Worm (Caenorhabditis elegans) whole organism, L4 larva: Measurements from ENCODE around the gene nhr-31.

Experiments
- T20F7.1 ChIP-seq: fragments of 200-800 bp; sonication (Bioruptor generic); optimal IDR thresholded peaks from 2 replicates; lab custom pipeline; 2018; ENCODE audit warnings: mild to moderate bottlenecking, missing genetic modification characterization, missing compliant biosample characterization
- Y5F2A.4 ChIP-seq: fragments of 200-800 bp; sonication (Bioruptor generic); optimal IDR thresholded peaks from 2 replicates; lab custom pipeline; 2018; ENCODE audit warnings: mild to moderate bottlenecking, missing genetic modification characterization, missing compliant biosample characterization
- ZK337.2 ChIP-seq: fragments of 200-800 bp; sonication (Bioruptor generic); IDR thresholded peaks from 2 replicates; pipeline ENCODE4 v1.3.6; 2022; ENCODE audit warnings: missing genetic modification reagents, missing genetic modification characterization, missing compliant biosample characterization
- aha-1 ChIP-seq: fragments of 150-350 bp; peaks from one replicate; lab custom pipeline; 2014; ENCODE audit warnings: missing biosample characterization, missing genetic modification characterization
- ama-1 ChIP-seq: fragments of 150-350 bp; optimal IDR thresholded peaks from 2 replicates; lab custom pipeline; 2014; ENCODE audit warnings: inconsistent platforms, mixed read lengths
- ceh-28 ChIP-seq: fragments of 150-350 bp; optimal IDR thresholded peaks from 2 replicates; lab custom pipeline; 2014; ENCODE audit warnings: missing biosample characterization, missing genetic modification reagents, missing genetic modification characterization
- daf-16 ChIP-seq, 3 experiments: sonication (generic microtip); optimal IDR thresholded peaks; 2 replicates each; lab custom pipeline; 2016 to 2017; ENCODE audit warnings: missing genetic modification characterization in 3 of 3, missing genetic modification reagents in 3 of 3, mild to moderate bottlenecking in 2 of 3, missing compliant biosample characterization in 2 of 3, missing biosample characterization in 1 of 3, moderate library complexity in 1 of 3
- daf-19 ChIP-seq: fragments of 200-800 bp; sonication (Bioruptor generic); conservative IDR thresholded peaks from 2 replicates; pipeline ENCODE4 v1.3.6; 2022; ENCODE audit warnings: missing genetic modification characterization, missing compliant biosample characterization
- dmd-6 ChIP-seq: fragments of 200-800 bp; sonication (Bioruptor generic); IDR thresholded peaks from 2 replicates; pipeline ENCODE4 v1.3.6; 2022; ENCODE audit warnings: missing genetic modification reagents, missing genetic modification characterization, missing compliant biosample characterization
- dmd-8 ChIP-seq: fragments of 200-800 bp; sonication (Bioruptor generic); IDR thresholded peaks from 2 replicates; pipeline ENCODE4 v1.3.6; 2022; ENCODE audit warnings: missing genetic modification characterization, missing compliant biosample characterization
- egl-27 ChIP-seq: sonication (generic microtip); optimal IDR thresholded peaks from 3 replicates; lab custom pipeline; 2017; ENCODE audit warnings: missing biosample characterization, missing genetic modification reagents, missing genetic modification characterization
- egl-43 ChIP-seq: fragments of 200-800 bp; sonication (Bioruptor generic); IDR thresholded peaks from 2 replicates; pipeline ENCODE4 v1.3.6; 2022; ENCODE audit warnings: missing genetic modification reagents, missing genetic modification characterization, missing compliant biosample characterization
- fkh-10 ChIP-seq: fragments of 150-350 bp; optimal IDR thresholded peaks from 2 replicates; lab custom pipeline; 2014; ENCODE audit warnings: missing biosample characterization, missing genetic modification reagents, missing genetic modification characterization
- fos-1 ChIP-seq: fragments of 150-350 bp; optimal IDR thresholded peaks from 2 replicates; lab custom pipeline; 2014; ENCODE audit warnings: missing biosample characterization, missing genetic modification characterization
- hif-1 ChIP-seq, 2 experiments: sonication (generic microtip); optimal IDR thresholded peaks; 2 replicates each; lab custom pipeline; 2016 to 2017; ENCODE audit warnings: missing compliant biosample characterization in 2 of 2, missing genetic modification characterization in 2 of 2, missing genetic modification reagents in 2 of 2, missing genotype in 2 of 2, mild to moderate bottlenecking in 1 of 2
- hlh-11 ChIP-seq: fragments of 200-800 bp; sonication (Bioruptor generic); optimal IDR thresholded peaks from 2 replicates; lab custom pipeline; 2018; ENCODE audit warnings: mild to moderate bottlenecking, missing genetic modification characterization, missing compliant biosample characterization
- lin-15B ChIP-seq: fragments of 150-350 bp; sonication (generic microtip); optimal IDR thresholded peaks from 3 replicates; lab custom pipeline; 2014; ENCODE audit warnings: missing biosample characterization, missing genetic modification characterization
- lin-39 ChIP-seq: fragments of 150-350 bp; optimal IDR thresholded peaks from 2 replicates; lab custom pipeline; 2014; ENCODE audit warnings: missing biosample characterization, missing genetic modification reagents, missing genetic modification characterization
- lsy-2 ChIP-seq, 2 experiments: fragments of 150-350 bp in 1 of 2; sonication (generic microtip) in 1 of 2; optimal IDR thresholded peaks; 2 replicates each; lab custom pipeline; 2014 to 2017; ENCODE audit warnings: missing biosample characterization in 2 of 2, missing genetic modification characterization in 2 of 2
- madf-5 ChIP-seq, 2 experiments: fragments of 200-800 bp; sonication (Bioruptor generic); IDR thresholded peaks; 2 replicates each; pipeline ENCODE4 v1.3.6; 2022; ENCODE audit warnings: missing compliant biosample characterization in 2 of 2, missing genetic modification characterization in 2 of 2
- mdl-1 ChIP-seq, 2 experiments: fragments of 150-350 bp in 1 of 2; sonication (generic microtip) in 1 of 2; optimal IDR thresholded peaks; 2 replicates each; lab custom pipeline; 2014 to 2017; ENCODE audit warnings: missing biosample characterization in 2 of 2, missing genetic modification characterization in 2 of 2
- mxl-3 ChIP-seq: fragments of 200-800 bp; sonication (Bioruptor generic); optimal IDR thresholded peaks from 2 replicates; lab custom pipeline; 2018; ENCODE audit warnings: mild to moderate bottlenecking, missing genetic modification characterization, missing compliant biosample characterization
- nhr-10 ChIP-seq: fragments of 150-350 bp; optimal IDR thresholded peaks from 2 replicates; lab custom pipeline; 2014; ENCODE audit warnings: missing biosample characterization, missing genetic modification characterization
- nhr-11 ChIP-seq: fragments of 150-350 bp; optimal IDR thresholded peaks from 2 replicates; lab custom pipeline; 2014; ENCODE audit warnings: missing biosample characterization, missing genetic modification characterization
- nhr-111 ChIP-seq: fragments of 200-800 bp; sonication (Bioruptor generic); optimal IDR thresholded peaks from 2 replicates; lab custom pipeline; 2018; ENCODE audit warnings: mild to moderate bottlenecking, missing genetic modification characterization, missing compliant biosample characterization
- nhr-25 ChIP-seq: sonication (generic microtip); optimal IDR thresholded peaks from 2 replicates; lab custom pipeline; 2017; ENCODE audit warnings: missing genetic modification characterization, mild to moderate bottlenecking, missing compliant biosample characterization, antibody characterized with exemption, moderate library complexity, borderline replicate concordance; ENCODE audit not compliant: insufficient read depth
- nhr-28 ChIP-seq: fragments of 150-350 bp; optimal IDR thresholded peaks from 2 replicates; lab custom pipeline; 2014; ENCODE audit warnings: missing biosample characterization, missing genetic modification characterization
- nhr-48 ChIP-seq: sonication (generic microtip); optimal IDR thresholded peaks from 2 replicates; lab custom pipeline; 2016; ENCODE audit warnings: mild to moderate bottlenecking, missing genetic modification characterization, missing compliant biosample characterization
- nhr-76 ChIP-seq: fragments of 150-350 bp; optimal IDR thresholded peaks from 2 replicates; lab custom pipeline; 2014; ENCODE audit warnings: missing biosample characterization, missing genetic modification characterization
- pha-4 ChIP-seq, 2 experiments: fragments of 150-350 bp in 1 of 2; fragments of 200-800 bp in 1 of 2; sonication (Bioruptor generic) in 1 of 2; IDR thresholded peaks in 1 of 2; optimal IDR thresholded peaks in 1 of 2; 2 replicates each; pipeline versions ENCODE4 v1.3.6 to Lab custom; 2014 to 2022; ENCODE audit warnings: missing genetic modification characterization in 2 of 2, missing genetic modification reagents in 2 of 2, missing biosample characterization in 1 of 2, missing compliant biosample characterization in 1 of 2
- rbr-2 ChIP-seq: sonication (generic microtip); optimal IDR thresholded peaks from 2 replicates; lab custom pipeline; 2016; ENCODE audit warnings: missing genotype, missing genetic modification characterization, missing compliant biosample characterization
- tag-97 ChIP-seq: fragments of 200-800 bp; sonication (Bioruptor generic); IDR thresholded peaks from 2 replicates; pipeline ENCODE4 v1.3.6; 2022; ENCODE audit warnings: missing genetic modification characterization, missing compliant biosample characterization
- unc-62 ChIP-seq, 3 experiments: fragments of 150-350 bp in 1 of 3; sonication (generic microtip); optimal IDR thresholded peaks in 2 of 3; peaks in 1 of 3; 1 replicate in 1 of 3; 2 replicates in 2 of 3; lab custom pipeline; 2014 to 2017; ENCODE audit warnings: missing biosample characterization in 3 of 3, missing genetic modification characterization in 3 of 3, missing genetic modification reagents in 3 of 3, missing genotype in 1 of 3
- zip-11 ChIP-seq: fragments of 200-800 bp; sonication (Bioruptor generic); IDR thresholded peaks from 2 replicates; pipeline ENCODE4 v1.3.6; 2022; ENCODE audit warnings: missing genetic modification characterization, missing compliant biosample characterization

nhr-31 gene

DNA sequence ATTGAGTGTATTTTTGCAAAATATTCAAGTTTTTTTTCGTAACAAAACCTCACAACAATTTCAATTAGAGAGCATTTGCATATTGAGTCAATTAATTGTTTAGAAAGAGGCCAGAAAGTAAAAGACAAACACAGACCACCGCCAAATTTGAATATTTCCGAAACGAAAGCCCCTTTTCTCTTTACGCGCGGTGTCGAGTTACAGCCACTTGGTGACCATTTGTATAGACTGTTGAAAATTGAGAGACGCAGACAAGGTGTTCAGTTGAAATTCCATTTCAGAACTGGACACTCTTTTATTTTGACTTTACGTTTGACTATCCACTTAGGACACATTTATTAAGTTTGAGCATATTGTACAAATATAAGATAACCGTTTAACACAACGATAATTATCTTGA lies 18.8 kb upstream of the nhr-31 start:
- TF ChIP-seq mxl-3 = no peak
- TF ChIP-seq nhr-11 (tag; lab: Kevin White, UChicago) = no peak
- TF ChIP-seq rbr-2 (tag; lab: Kevin White, UChicago) = no peak
- no peak for TF ChIP-seq nhr-48 (tag; lab: Kevin White, UChicago)
- TF ChIP-seq lin-15B (tag; lab: Kevin White, UChicago) = no peak
- no peak for TF ChIP-seq nhr-10 (tag; lab: Kevin White, UChicago)
- TF ChIP-seq egl-43 (GFP tag; lab: Robert Waterston, UW) = no peak
- TF ChIP-seq dmd-8 (GFP tag; lab: Robert Waterston, UW) = no peak
- TF ChIP-seq hif-1 (tag; optimal IDR thresholded peaks at IDR 0.05; lab: Kevin White, UChicago) = no peak
- no peak for TF ChIP-seq ZK337.2 (GFP tag; lab: Robert Waterston, UW)
- TF ChIP-seq zip-11 = no peak
- no peak for TF ChIP-seq nhr-25 (tag; lab: Kevin White, UChicago)
- TF ChIP-seq lin-39 (tag; lab: Kevin White, UChicago) = no peak
- no peak for TF ChIP-seq daf-19 (GFP tag; lab: Robert Waterston, UW)
- no peak for TF ChIP-seq nhr-111 (GFP tag; lab: Kevin White, UChicago)
- TF ChIP-seq lsy-2 (tag; optimal IDR thresholded peaks at IDR 0.05; lab: Kevin White, UChicago) = no peak
- TF ChIP-seq fkh-10 = no peak

DNA sequence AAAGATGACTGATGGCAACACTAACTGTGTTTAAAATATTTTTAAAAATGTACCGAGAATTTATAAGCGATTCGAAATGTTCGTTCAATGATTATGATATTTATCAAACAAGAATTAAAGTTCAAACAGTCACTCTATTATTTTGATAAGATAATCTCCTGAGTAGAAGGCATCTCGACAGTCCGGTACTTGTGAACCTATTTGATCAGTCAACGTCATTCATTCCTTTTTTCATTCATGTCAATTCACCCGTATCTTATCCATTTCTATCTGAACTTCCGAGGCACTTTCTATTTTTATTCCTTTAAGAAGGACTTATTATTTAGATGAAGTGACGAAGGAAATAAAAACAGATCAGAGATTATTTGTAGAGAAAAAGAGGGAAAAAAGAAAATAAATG lies 15.3 kb upstream of the nhr-31 start, which contains the start of gene nhr-258:
Gene nhr-258, plus strand, starts transcription at position 365 of the 400 bp plus-strand sequence.
- peak; percentile 32; the same call in 1 of the 2 replicates for TF ChIP-seq dmd-6 (GFP tag; lab: Robert Waterston, UW)
- TF ChIP-seq ama-1 (lab: Kevin White, UChicago) = no peak
- no peak for TF ChIP-seq lsy-2 (tag; optimal IDR thresholded peaks at IDR 0.05; lab: Kevin White, UChicago)
- peak; percentile 30 for TF ChIP-seq aha-1 (tag; lab: Kevin White, UChicago)
- peak; percentile 25 for TF ChIP-seq nhr-28 (tag; lab: Kevin White, UChicago)

DNA sequence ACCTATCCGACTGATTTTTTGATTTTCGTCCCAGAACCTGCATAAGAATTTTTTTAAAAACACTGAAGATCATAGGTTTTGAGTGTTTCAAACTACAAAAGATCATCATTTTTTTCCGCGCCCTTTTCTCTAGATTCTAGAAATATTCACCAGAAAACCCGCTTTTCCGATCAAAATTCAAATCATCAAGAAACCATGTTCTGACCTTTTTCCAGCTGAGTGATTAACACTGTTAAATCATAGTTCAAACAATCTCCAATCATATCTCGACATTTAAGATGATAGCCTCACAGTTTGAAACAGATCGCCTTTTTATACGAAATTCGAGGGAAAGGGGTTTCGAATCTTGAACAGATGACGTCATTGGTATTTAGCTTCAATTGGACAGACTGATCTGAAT lies 14.4 kb upstream of the nhr-31 start:
- TF ChIP-seq Y5F2A.4 (GFP tag; lab: Kevin White, UChicago) = no peak
- peak in 1 of 2 experiments; percentile 40 for TF ChIP-seq mdl-1 (tag; optimal IDR thresholded peaks at IDR 0.05; lab: Kevin White, UChicago)
- no peak for TF ChIP-seq daf-16 (GFP tag; optimal IDR thresholded peaks at IDR 0.05; lab: Kevin White, UChicago)
- TF ChIP-seq daf-16 (tag; optimal IDR thresholded peaks at IDR 0.05; lab: Kevin White, UChicago) = no peak
- peak; percentile 17 for TF ChIP-seq hlh-11 (tag; lab: Kevin White, UChicago)
- TF ChIP-seq nhr-48 (tag; lab: Kevin White, UChicago) = peak; percentile 62
- TF ChIP-seq dmd-6 (GFP tag; lab: Robert Waterston, UW) = no peak
- TF ChIP-seq lin-39 (tag; lab: Kevin White, UChicago) = no peak
- TF ChIP-seq nhr-76 (tag; lab: Kevin White, UChicago) = peak; percentile 0
- TF ChIP-seq tag-97 (GFP tag; lab: Robert Waterston, UW) = no peak
- peak; percentile 19 for TF ChIP-seq nhr-25 (tag; lab: Kevin White, UChicago)
- TF ChIP-seq nhr-28 (tag; lab: Kevin White, UChicago) = peak; percentile 54
- TF ChIP-seq ceh-28 (tag; lab: Kevin White, UChicago) = no peak
- no peak for TF ChIP-seq egl-27
- no peak for TF ChIP-seq dmd-8 (GFP tag; lab: Robert Waterston, UW)
- no peak for TF ChIP-seq unc-62 (GFP tag; optimal IDR thresholded peaks at IDR 0.05 in 1 of 2; lab: Kevin White, UChicago)
- TF ChIP-seq unc-62 (tag; optimal IDR thresholded peaks at IDR 0.05; lab: Kevin White, UChicago) = no peak

DNA sequence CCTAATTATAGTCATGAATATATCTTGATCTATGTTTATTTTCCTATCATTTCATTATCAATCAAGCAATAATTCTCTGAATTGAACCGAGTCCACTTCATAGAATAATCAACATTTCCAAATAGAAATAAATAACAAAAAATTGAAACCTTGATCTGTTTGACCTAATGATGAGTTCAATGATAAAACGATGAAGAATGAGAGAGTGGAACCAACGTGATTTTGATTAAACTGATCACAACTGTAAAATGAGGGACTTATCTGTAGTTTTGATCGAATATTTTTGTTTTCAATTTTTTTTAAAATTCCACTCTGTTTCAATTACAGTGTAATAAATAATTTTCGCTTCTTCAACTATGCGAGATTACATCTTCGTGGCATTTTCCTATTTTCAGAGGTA lies 13.6 kb upstream of the nhr-31 start:
- TF ChIP-seq nhr-28 (tag; lab: Kevin White, UChicago) = peak; percentile 40
- no peak for TF ChIP-seq ZK337.2 (GFP tag; lab: Robert Waterston, UW)
- TF ChIP-seq fos-1 (tag; lab: Kevin White, UChicago) = no peak
- peak; percentile 20 for TF ChIP-seq mxl-3
- TF ChIP-seq nhr-25 (tag; lab: Kevin White, UChicago) = peak; percentile 19
- TF ChIP-seq tag-97 (GFP tag; lab: Robert Waterston, UW) = no peak
- no peak for TF ChIP-seq T20F7.1 (GFP tag; lab: Kevin White, UChicago)
- no peak for TF ChIP-seq madf-5 (GFP tag; IDR thresholded peaks at IDR 0.05; lab: Robert Waterston, UW)
- no peak for TF ChIP-seq pha-4 (GFP tag; IDR thresholded peaks at IDR 0.05; lab: Robert Waterston, UW)
- no peak for TF ChIP-seq pha-4 (tag; optimal IDR thresholded peaks at IDR 0.05; lab: Kevin White, UChicago)
- peak in 1 of 2 experiments; percentile 37 for TF ChIP-seq mdl-1 (tag; optimal IDR thresholded peaks at IDR 0.05; lab: Kevin White, UChicago)
- TF ChIP-seq Y5F2A.4 (GFP tag; lab: Kevin White, UChicago) = no peak
- TF ChIP-seq, all 104 proteins: peak for 4
